Fruit fly (Drosophila melanogaster) Kc167 (cell line): ENCODE measurements around the gene vex.

Experiments used
- Myc ChIP-seq: fragments of >200 bp; optimal IDR thresholded peaks from 2 replicates; lab custom pipeline; 2017; ENCODE audit warnings: missing external identifiers
- Sin3A ChIP-seq: fragments of >200 bp; optimal IDR thresholded peaks from 2 replicates; lab custom pipeline; 2018; ENCODE audit warnings: missing external identifiers
- h ChIP-seq: fragments of >200 bp; optimal IDR thresholded peaks from 3 replicates; lab custom pipeline; 2018; ENCODE audit warnings: missing external identifiers
- insv ChIP-seq: fragments of >200 bp; optimal IDR thresholded peaks from 3 replicates; lab custom pipeline; 2018; ENCODE audit warnings: missing external identifiers
- psq ChIP-seq: fragments of >200 bp; optimal IDR thresholded peaks from 2 replicates; lab custom pipeline; 2017; ENCODE audit warnings: missing external identifiers
- ttk ChIP-seq: sonication (Bioruptor generic); optimal IDR thresholded peaks from 2 replicates; lab custom pipeline; 2017; ENCODE audit warnings: missing external identifiers

Gene vex

dm6 chrX:11039788-11040187 lies at the start of gene vex:
Gene vex (minus strand): TSS chrX:11039901.
- TF ChIP-seq insv (no peak), ttk (lab: Kevin White, UChicago) (no peak), h (lab: Kevin White, UChicago) (no peak), Myc (lab: Kevin White, UChicago) (no peak), Sin3A (lab: Kevin White, UChicago) (no peak)

DNA sequence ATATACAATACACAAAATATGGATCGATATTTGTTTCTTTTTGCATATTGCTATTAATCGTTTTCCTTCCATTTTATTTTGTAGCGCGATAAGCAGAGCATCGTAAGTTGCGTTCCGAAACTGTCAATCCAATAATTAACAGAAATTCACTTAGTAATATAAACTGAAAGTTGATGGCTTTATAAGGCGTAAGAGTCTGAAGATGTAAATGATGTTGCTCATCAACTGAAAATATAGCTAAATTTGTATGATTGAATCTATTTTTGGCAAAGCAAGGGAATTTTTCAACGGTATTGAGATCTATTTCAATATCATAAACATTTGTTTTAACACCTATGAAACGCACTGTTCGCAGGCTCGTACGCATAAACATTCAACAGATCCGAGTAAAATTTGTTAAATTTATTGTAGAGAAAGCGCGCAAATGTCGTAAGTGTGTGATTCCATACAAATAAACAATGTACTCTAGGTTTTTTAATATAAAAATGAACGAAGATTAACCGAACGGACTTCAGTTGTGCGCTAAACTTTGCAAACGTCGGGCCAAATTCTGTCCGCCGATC lies 49.2 kb upstream of the vex start, which contains the start of gene Vago:
Vago (plus strand) TSS at position 513 of the 563 bp plus-strand sequence.
- TF ChIP-seq insv = no peak
- no peak for TF ChIP-seq Myc (lab: Kevin White, UChicago)
- no peak for TF ChIP-seq Sin3A (lab: Kevin White, UChicago)
- TF ChIP-seq h (lab: Kevin White, UChicago) = no peak
- TF ChIP-seq psq = no peak
- TF ChIP-seq ttk (lab: Kevin White, UChicago) = no peak

- TF ChIP-seq insv = no peak
- TF ChIP-seq psq = no peak
- TF ChIP-seq Sin3A (lab: Kevin White, UChicago) = no peak
- TF ChIP-seq Myc (lab: Kevin White, UChicago) = no peak
- no peak for TF ChIP-seq ttk (lab: Kevin White, UChicago)
- TF ChIP-seq h (lab: Kevin White, UChicago) = no peak
Measured at dm6 chrX:11087384-11087783, 47.7 kb upstream of the vex start.

DNA sequence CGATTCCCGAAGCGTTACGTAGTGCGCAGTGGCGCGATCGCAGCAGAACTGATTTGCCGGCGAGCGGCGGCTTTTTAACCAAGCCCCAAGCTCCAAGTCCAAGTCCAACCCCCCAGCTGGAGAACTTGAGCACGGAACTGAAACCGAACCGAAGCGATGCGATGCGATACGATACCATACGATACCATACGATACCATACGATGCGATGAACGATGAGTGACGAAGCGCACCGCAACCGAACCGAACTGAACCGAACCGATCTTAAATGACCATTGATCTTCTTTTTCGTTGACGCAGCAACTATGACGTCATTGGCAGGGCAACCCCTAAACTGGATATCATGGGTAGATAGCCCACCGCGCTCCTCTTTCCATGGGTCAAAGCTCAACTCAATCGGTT lies 46.5 kb upstream of the vex start, which contains the start of gene sev:
sev (minus strand) TSS at position 50 of the 400 bp plus-strand sequence.
- TF ChIP-seq Sin3A (lab: Kevin White, UChicago) (no peak), Myc (lab: Kevin White, UChicago) (no peak), h (lab: Kevin White, UChicago) (no peak), insv (no peak), psq (no peak), ttk (lab: Kevin White, UChicago) (no peak)

- no peak for TF ChIP-seq h (lab: Kevin White, UChicago)
- no peak for TF ChIP-seq Sin3A (lab: Kevin White, UChicago)
- TF ChIP-seq ttk (lab: Kevin White, UChicago) = no peak
- no peak for TF ChIP-seq Myc (lab: Kevin White, UChicago)
- TF ChIP-seq psq = no peak
- TF ChIP-seq insv = no peak
Measured at dm6 chrX:11083007-11083406, 43.3 kb upstream of the vex start.

DNA sequence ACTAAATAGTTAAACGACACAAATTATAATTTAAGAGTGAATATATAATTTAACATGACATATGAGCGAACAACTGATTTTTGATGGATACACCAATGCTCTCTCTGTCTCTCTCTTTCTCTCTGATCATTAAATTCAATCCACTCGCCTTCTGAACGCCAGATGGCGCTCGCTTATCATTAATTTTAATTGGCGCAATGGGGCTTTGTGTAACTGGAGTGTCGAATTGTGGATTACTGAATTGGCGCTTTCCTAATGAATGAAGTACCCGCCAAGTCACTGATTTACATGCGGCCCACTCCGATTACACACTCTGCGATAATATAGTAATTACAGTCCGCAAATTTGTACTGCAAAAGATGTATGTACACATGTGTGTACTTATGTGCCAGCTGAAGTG lies 42.1 kb upstream of the vex start:
- peak; percentile 86 for TF ChIP-seq h (lab: Kevin White, UChicago)
- TF ChIP-seq ttk (lab: Kevin White, UChicago) = no peak
- TF ChIP-seq psq = no peak

dm6 chrX:11081242-11081641 lies 41.5 kb upstream of the vex start:
- TF ChIP-seq h (lab: Kevin White, UChicago) (no peak), ttk (lab: Kevin White, UChicago) (no peak), Sin3A (lab: Kevin White, UChicago) (no peak), Myc (lab: Kevin White, UChicago) (no peak), psq (no peak), insv (no peak)

- TF ChIP-seq insv (no peak), Sin3A (lab: Kevin White, UChicago) (no peak), h (lab: Kevin White, UChicago) (no peak), psq (no peak), ttk (lab: Kevin White, UChicago) (no peak), Myc (lab: Kevin White, UChicago) (no peak)
Measured at dm6 chrX:11066252-11066651, 26.6 kb upstream of the vex start, which contains the start of gene CG15203. Gene CG15203 (plus strand): TSS chrX:11066552.

DNA sequence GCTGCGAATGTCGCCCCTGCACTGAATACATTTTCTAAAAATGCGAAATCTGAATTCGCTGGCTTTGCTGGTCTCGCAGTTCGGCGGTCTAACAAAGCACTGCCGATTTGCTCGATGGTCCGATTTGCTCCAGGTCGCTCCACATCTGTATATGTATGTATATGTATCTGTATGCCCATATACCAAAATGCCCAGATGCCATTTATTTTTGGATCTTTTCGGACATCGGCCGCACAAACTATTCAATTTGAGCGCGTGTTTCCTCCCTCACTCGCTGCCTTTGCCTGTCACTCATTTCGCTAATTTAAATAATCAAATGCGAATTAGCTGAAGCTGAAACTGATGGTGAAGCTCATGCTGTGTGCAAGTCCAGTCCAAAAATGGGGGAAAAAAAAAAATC lies 23.4 kb upstream of the vex start, which contains the start of gene CG1537:
CG1537 (minus strand) TSS at position 101 of the 400 bp plus-strand sequence.
- TF ChIP-seq psq (no peak), insv (no peak), Myc (lab: Kevin White, UChicago) (no peak), Sin3A (lab: Kevin White, UChicago) (no peak), ttk (lab: Kevin White, UChicago) (no peak), h (lab: Kevin White, UChicago) (no peak)

- TF ChIP-seq Sin3A (lab: Kevin White, UChicago) (no peak), Myc (lab: Kevin White, UChicago) (no peak), insv (no peak), psq (no peak), h (lab: Kevin White, UChicago) (no peak), ttk (lab: Kevin White, UChicago) (no peak)
Measured at dm6 chrX:11059519-11059918, 19.8 kb upstream of the vex start, which contains the start of gene CG1545. Gene CG1545 (minus strand): TSS chrX:11059619.

DNA sequence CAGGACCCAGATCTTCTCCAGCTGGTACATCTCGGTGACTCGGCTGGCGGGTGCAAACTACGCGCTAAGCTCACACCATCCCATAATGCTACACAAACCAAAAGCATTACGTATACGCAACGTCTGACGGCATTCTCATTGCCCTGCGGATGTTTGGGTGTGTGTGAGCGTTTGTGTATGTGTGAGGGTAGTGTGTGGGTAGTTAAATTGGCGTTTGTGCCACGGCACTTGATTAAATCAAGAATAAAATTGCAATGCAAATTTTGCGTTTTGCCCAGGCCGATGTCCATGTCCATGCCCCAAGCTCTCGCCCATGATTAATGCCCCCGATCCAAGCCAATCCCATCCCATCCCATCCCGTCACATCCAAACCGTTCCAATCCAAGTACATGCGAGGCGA lies 13.8 kb upstream of the vex start, which contains the start of gene CG1552:
CG1552 (minus strand) TSS at position 101 of the 400 bp plus-strand sequence.
- TF ChIP-seq Myc (lab: Kevin White, UChicago) (no peak), ttk (lab: Kevin White, UChicago) (no peak), psq (no peak), Sin3A (lab: Kevin White, UChicago) (no peak), insv (no peak), h (lab: Kevin White, UChicago) (no peak)

DNA sequence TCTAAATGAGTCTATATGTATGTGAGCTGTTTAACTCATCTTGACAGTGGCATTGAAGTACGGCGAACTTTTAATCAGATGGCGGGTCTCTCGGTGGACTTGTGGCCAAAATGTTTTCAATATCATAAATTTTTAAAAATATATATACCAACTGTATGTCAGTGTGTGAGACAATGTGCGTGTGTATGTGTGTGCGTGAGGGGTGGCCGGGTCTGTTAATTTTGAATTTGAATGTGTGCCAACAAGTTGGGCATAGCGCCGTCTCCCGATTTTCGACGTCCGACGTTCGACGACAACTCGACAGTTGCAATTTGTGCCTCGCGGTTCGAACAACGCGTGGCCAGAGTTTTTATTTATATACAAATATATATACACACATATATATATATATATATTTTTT lies 4.8 kb upstream of the vex start, which contains the start of gene SmydA-4:
SmydA-4 (plus strand) TSS at position 301 of the 400 bp plus-strand sequence.
- TF ChIP-seq insv = no peak
- TF ChIP-seq h (lab: Kevin White, UChicago) = no peak
- TF ChIP-seq Sin3A (lab: Kevin White, UChicago) = no peak
- TF ChIP-seq Myc (lab: Kevin White, UChicago) = no peak
- no peak for TF ChIP-seq psq
- TF ChIP-seq ttk (lab: Kevin White, UChicago) = no peak
